Fruit fly (Drosophila melanogaster): ENCODE data around the gene Ugt35B1.

Ugt35B1 gene

dm6 chr3R:11196648-11197388 is 26.8 kb upstream of the Ugt35B1 start (continued):
- TF ChIP-seq vnd (GFP tag; IDR thresholded peaks at IDR 0.05; ENCODE audit: partially characterized antibody) (no peak), CG14710 (tag; optimal IDR thresholded peaks at IDR 0.05) (peak; percentile 98), CG4282 (GFP tag; optimal IDR thresholded peaks at IDR 0.05) (no peak), CG31224 (GFP tag; IDR thresholded peaks at IDR 0.05) (peak; percentile 96), sr (GFP tag; IDR thresholded peaks at IDR 0.05) (peak; percentile 94), ems (GFP tag; optimal IDR thresholded peaks at IDR 0.05) (peak; percentile 90), Sry-δ (GFP tag; optimal IDR thresholded peaks at IDR 0.05) (peak; percentile 17), her (GFP tag; optimal IDR thresholded peaks at IDR 0.05) (peak; percentile 18), chif (GFP tag; optimal IDR thresholded peaks at IDR 0.05) (peak; percentile 69 to 88), CG1603 (tag; optimal IDR thresholded peaks at IDR 0.05) (peak; percentile 61), dpn (GFP tag; optimal IDR thresholded peaks at IDR 0.05) (peak; percentile 96 to 97), CG12071 (GFP tag; optimal IDR thresholded peaks at IDR 0.05) (peak; percentile 91), ssp (GFP tag; IDR thresholded peaks at IDR 0.05) (peak; percentile 95), CG2889 (GFP tag; IDR thresholded peaks at IDR 0.05) (peak; percentile 96), Hey (tag; optimal IDR thresholded peaks at IDR 0.05) (peak; percentile 72), Dp (GFP tag; optimal IDR thresholded peaks at IDR 0.05) (peak; percentile 23), ato (GFP tag; IDR thresholded peaks at IDR 0.05; ENCODE audit: partially characterized antibody) (no peak), Abd-B (GFP tag; optimal IDR thresholded peaks at IDR 0.05) (peak; percentile 100), Optix (GFP tag; IDR thresholded peaks at IDR 0.05) (no peak; the same call in 2 of the 3 replicates), CG12659 (GFP tag; optimal IDR thresholded peaks at IDR 0.05) (peak; percentile 99), CG17328 (GFP tag; IDR thresholded peaks at IDR 0.05) (peak; percentile 95), CG11723 (GFP tag; optimal IDR thresholded peaks at IDR 0.05) (peak; percentile 96), ewg (GFP tag; optimal IDR thresholded peaks at IDR 0.05) (peak; percentile 97), caup (GFP tag; optimal IDR thresholded peaks at IDR 0.05; ENCODE audit: severe bottlenecking) (peak; percentile 98), ranshi (GFP tag; IDR thresholded peaks at IDR 0.05) (peak; percentile 97), salm (tag; optimal IDR thresholded peaks at IDR 0.05) (peak; percentile 97), run (tag; optimal IDR thresholded peaks at IDR 0.05) (peak; percentile 98), CG33213 (GFP tag; optimal IDR thresholded peaks at IDR 0.05) (no peak), CG32532 (GFP tag; IDR thresholded peaks at IDR 0.05) (peak; percentile 99), HLH54F (GFP tag; optimal IDR thresholded peaks at IDR 0.05) (peak; percentile 92), CG9876 (GFP tag; optimal IDR thresholded peaks at IDR 0.05) (peak; percentile 64), Stat92E (GFP tag; optimal IDR thresholded peaks at IDR 0.05) (peak in 1 of 3 experiments; percentile 99), CG16813 (GFP tag; IDR thresholded peaks at IDR 0.05; ENCODE audit: partially characterized antibody) (no peak), Poxn (GFP tag; IDR thresholded peaks at IDR 0.05) (peak; percentile 94), Blimp-1 (GFP tag; optimal IDR thresholded peaks at IDR 0.05) (peak; percentile 100), CG6813 (GFP tag; optimal IDR thresholded peaks at IDR 0.05) (peak; percentile 97), pzg (GFP tag; optimal IDR thresholded peaks at IDR 0.05) (peak; percentile 4), CG11560 (tag; IDR thresholded peaks at IDR 0.05) (peak; percentile 93), CG18476 (GFP tag; optimal IDR thresholded peaks at IDR 0.05) (peak; percentile 96), CG4360 (GFP tag; IDR thresholded peaks at IDR 0.05) (peak; percentile 70), gsb (GFP tag; IDR thresholded peaks at IDR 0.05) (peak; percentile 96), tin (GFP tag; optimal IDR thresholded peaks at IDR 0.05) (peak; percentile 97), CG34376 (GFP tag; optimal IDR thresholded peaks at IDR 0.05) (peak; percentile 97), sna (GFP tag; IDR thresholded peaks at IDR 0.05; ENCODE audit: partially characterized antibody) (no peak), Hsf (GFP tag; optimal IDR thresholded peaks at IDR 0.05) (peak; percentile 97), disco-r (GFP tag; optimal IDR thresholded peaks at IDR 0.05) (peak; percentile 31), sim (GFP tag; IDR thresholded peaks at IDR 0.05) (peak; percentile 92), CG5953 (GFP tag; IDR thresholded peaks at IDR 0.05) (peak; percentile 96)
